Fruit fly (Drosophila melanogaster): ENCODE data around the gene Ho.

Ho gene

DNA sequence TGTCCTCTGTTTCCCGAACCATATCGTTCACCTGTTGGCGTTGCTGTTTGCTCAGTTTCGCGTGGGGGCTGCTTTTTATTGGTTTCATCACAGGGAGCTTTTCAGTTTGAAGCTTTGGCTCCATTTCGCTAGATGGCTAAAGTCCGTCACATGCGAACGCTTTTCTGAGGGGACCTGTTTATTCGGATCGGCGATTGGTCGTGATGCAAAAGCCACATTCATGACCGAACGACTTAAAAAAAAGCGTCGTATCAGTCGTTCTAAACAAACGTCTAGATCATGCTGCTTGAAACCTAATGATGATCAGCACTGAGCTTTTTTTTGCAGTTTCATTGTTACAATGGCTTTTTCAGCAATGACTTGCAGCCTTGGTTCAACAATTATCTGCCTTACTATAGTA, 10.4 kb downstream of the Ho start, which contains the start of gene CG6908:
Gene CG6908, minus strand, starts transcription at position 152 of the 400 bp plus-strand sequence.
- no peak for TF ChIP-seq esn (GFP tag; optimal IDR thresholded peaks at IDR 0.05)
- peak; percentile 76 for TF ChIP-seq svp (GFP tag)
- no peak for TF ChIP-seq CG6163 (GFP tag; IDR thresholded peaks at IDR 0.05)
- no peak for TF ChIP-seq CG34406 (GFP tag; optimal IDR thresholded peaks at IDR 0.05)
- TF ChIP-seq CG6276 (GFP tag; optimal IDR thresholded peaks at IDR 0.05), result peak; percentile 16
- TF ChIP-seq Hr38 (GFP tag; optimal IDR thresholded peaks at IDR 0.05), result no peak
- TF ChIP-seq CG7368 (GFP tag; optimal IDR thresholded peaks at IDR 0.05), result no peak
- TF ChIP-seq CG11762 (GFP tag; optimal IDR thresholded peaks at IDR 0.05; ENCODE audit: insufficient read depth), result no peak
- no peak for TF ChIP-seq CG1621 (tag; optimal IDR thresholded peaks at IDR 0.05)
- no peak for TF ChIP-seq Met (GFP tag; optimal IDR thresholded peaks at IDR 0.05)
- TF ChIP-seq achi (GFP tag; optimal IDR thresholded peaks at IDR 0.05), result no peak
- TF ChIP-seq CG8119 (GFP tag; IDR thresholded peaks at IDR 0.05), result no peak; the same call in 2 of the 3 replicates
- TF ChIP-seq fd85E (GFP tag; optimal IDR thresholded peaks at IDR 0.05), result no peak
- TF ChIP-seq CG15336 (GFP tag; IDR thresholded peaks at IDR 0.05), result 0 out of 2 replicates have a peak, but pooled peaks have one; percentile 24
- TF ChIP-seq lz (GFP tag; optimal IDR thresholded peaks at IDR 0.05), result no peak
- TF ChIP-seq Sox14 (GFP tag; optimal IDR thresholded peaks at IDR 0.05), result no peak
- 0 out of 3 replicates have a peak, but pooled peaks have one; percentile 30 for TF ChIP-seq eg (GFP tag; IDR thresholded peaks at IDR 0.05)
- TF ChIP-seq net (GFP tag; optimal IDR thresholded peaks at IDR 0.05), result no peak
- no peak for TF ChIP-seq Eip78C (GFP tag)
- peak; percentile 45 for TF ChIP-seq vri (GFP tag; optimal IDR thresholded peaks at IDR 0.05)
- no peak for TF ChIP-seq CG31627 (GFP tag; optimal IDR thresholded peaks at IDR 0.05)
- no peak for TF ChIP-seq Eip93F (GFP tag; optimal IDR thresholded peaks at IDR 0.05)
- no peak for TF ChIP-seq acj6 (GFP tag; optimal IDR thresholded peaks at IDR 0.05)
- TF ChIP-seq cyc (GFP tag; optimal IDR thresholded peaks at IDR 0.05), result no peak
- no peak for TF ChIP-seq Smox (GFP tag; optimal IDR thresholded peaks at IDR 0.05)
- no peak for TF ChIP-seq ss (GFP tag; optimal IDR thresholded peaks at IDR 0.05)
- no peak for TF ChIP-seq CG3032 (tag; optimal IDR thresholded peaks at IDR 0.05)
- no peak for TF ChIP-seq CG8632 (GFP tag; optimal IDR thresholded peaks at IDR 0.05)
- TF ChIP-seq salr (GFP tag; optimal IDR thresholded peaks at IDR 0.05), result no peak
- no peak for TF ChIP-seq fd59A (GFP tag; optimal IDR thresholded peaks at IDR 0.05)

dm6 chr3R:11690857-11691471, 11.4 kb downstream of the Ho start:
- no peak for TF ChIP-seq lz (GFP tag; optimal IDR thresholded peaks at IDR 0.05)
- TF ChIP-seq CG31627 (GFP tag; optimal IDR thresholded peaks at IDR 0.05), result no peak
- TF ChIP-seq vri (GFP tag; optimal IDR thresholded peaks at IDR 0.05), result peak; percentile 24
- TF ChIP-seq CG8119 (GFP tag; IDR thresholded peaks at IDR 0.05), result no peak
- TF ChIP-seq Eip78C (GFP tag), result peak; percentile 9
- no peak for TF ChIP-seq spab (GFP tag; optimal IDR thresholded peaks at IDR 0.05)
- no peak for TF ChIP-seq Sox102F (GFP tag; optimal IDR thresholded peaks at IDR 0.05)

dm6 chr3R:11691747-11692146, 12.2 kb downstream of the Ho start, which contains the start of gene CG18765:
Gene CG18765, minus strand, starts transcription at chr3R:11691799.
- TF ChIP-seq fkh (GFP tag; optimal IDR thresholded peaks at IDR 0.05) (peak; percentile 10), fd59A (GFP tag; optimal IDR thresholded peaks at IDR 0.05) (no peak)

- TF ChIP-seq CG3919 (GFP tag; optimal IDR thresholded peaks at IDR 0.05), result no peak
- TF ChIP-seq dac (GFP tag; optimal IDR thresholded peaks at IDR 0.05), result no peak
- no peak for TF ChIP-seq Met (GFP tag; optimal IDR thresholded peaks at IDR 0.05)
- no peak for TF ChIP-seq CG16779 (tag; optimal IDR thresholded peaks at IDR 0.05)
- TF ChIP-seq Smox (GFP tag; optimal IDR thresholded peaks at IDR 0.05), result no peak
- TF ChIP-seq Gug (GFP tag; IDR thresholded peaks at IDR 0.05), result no peak
- no peak for TF ChIP-seq CG6276 (GFP tag; optimal IDR thresholded peaks at IDR 0.05)
- no peak for TF ChIP-seq CG11294 (GFP tag; IDR thresholded peaks at IDR 0.05)
- no peak for TF ChIP-seq CG10631 (GFP tag; optimal IDR thresholded peaks at IDR 0.05)
- no peak for TF ChIP-seq CG8632 (GFP tag; optimal IDR thresholded peaks at IDR 0.05)
- TF ChIP-seq fd59A (GFP tag; optimal IDR thresholded peaks at IDR 0.05), result no peak
- TF ChIP-seq CG11762 (GFP tag; optimal IDR thresholded peaks at IDR 0.05; ENCODE audit: insufficient read depth), result no peak
- TF ChIP-seq Sox102F (GFP tag; optimal IDR thresholded peaks at IDR 0.05), result no peak
- no peak for TF ChIP-seq CG9139 (GFP tag; optimal IDR thresholded peaks at IDR 0.05)
- TF ChIP-seq CG11902 (GFP tag; optimal IDR thresholded peaks at IDR 0.05), result no peak
- no peak for TF ChIP-seq Blimp-1 (GFP tag; optimal IDR thresholded peaks at IDR 0.05)
- no peak for TF ChIP-seq CG31627 (GFP tag; optimal IDR thresholded peaks at IDR 0.05)
- no peak for TF ChIP-seq acj6 (GFP tag; optimal IDR thresholded peaks at IDR 0.05)
These were observed 13.0 kb downstream of the Ho start for dm6 chr3R:11692504-11692903.
